Worm (Caenorhabditis elegans): ENCODE results near the gene ifa-4.
A peak's percentile ranks its signal among the peaks of the same experiment; 100 is the strongest.

Gene ifa-4

DNA sequence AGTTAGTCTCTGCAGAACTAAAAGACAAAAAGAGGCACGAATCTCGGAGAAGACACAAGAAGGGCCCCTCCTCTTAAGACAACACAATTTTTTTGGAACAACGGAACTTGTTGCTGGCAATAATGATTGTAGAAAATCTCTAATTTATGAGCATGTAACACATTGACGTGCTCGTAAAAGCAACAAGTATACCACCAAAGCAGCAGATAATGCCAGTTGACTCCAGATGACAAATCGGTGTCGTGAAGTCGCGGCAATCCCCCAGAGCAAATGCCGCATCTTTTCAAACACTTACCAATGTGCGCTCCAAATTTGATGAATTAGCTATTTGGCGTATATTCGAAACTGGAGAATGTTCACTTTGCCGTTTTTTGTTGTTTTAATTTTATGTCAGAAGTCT lies 51.6 kb downstream of the ifa-4 start:
- TF ChIP-seq zag-1 (tag; optimal IDR thresholded peaks at IDR 0.05) (no peak), mab-5 (tag; optimal IDR thresholded peaks at IDR 0.05) (peak; percentile 14), sma-9 (GFP tag; optimal IDR thresholded peaks at IDR 0.05) (no peak), sma-9 (tag; optimal IDR thresholded peaks at IDR 0.05) (no peak), alr-1 (tag; optimal IDR thresholded peaks at IDR 0.05) (no peak), peb-1 (tag; optimal IDR thresholded peaks at IDR 0.05) (no peak), skn-1 (tag; optimal IDR thresholded peaks at IDR 0.05) (no peak), C34F6.9 (tag; optimal IDR thresholded peaks at IDR 0.05) (no peak)
